Worm (Caenorhabditis elegans): ENCODE data around the gene crm-1.

Gene crm-1

DNA sequence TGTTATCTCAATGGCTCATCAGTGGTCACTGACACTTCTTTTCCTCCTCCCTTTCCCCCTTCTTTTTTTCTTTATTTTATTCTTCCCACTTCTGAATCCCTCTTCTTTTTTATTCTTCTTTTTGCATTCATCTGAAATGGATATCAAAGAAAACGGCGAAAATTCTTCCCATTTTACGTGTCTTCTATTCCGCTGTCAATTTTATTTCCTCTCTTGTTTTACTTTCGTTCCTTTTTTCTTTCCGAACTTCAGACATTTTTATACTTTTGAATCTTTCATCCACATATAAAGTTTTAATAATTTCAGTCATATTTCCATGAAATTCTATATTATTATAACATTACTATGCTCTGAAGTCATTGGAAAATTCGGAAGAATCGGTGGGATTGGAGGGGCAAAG is 44.7 kb downstream of the crm-1 start, which contains the start of gene B0024.3:
TSS of gene B0024.3 (plus strand) at position 301 of the 400 bp plus-strand sequence.
- no peak for TF ChIP-seq unc-62 (GFP tag; optimal IDR thresholded peaks at IDR 0.05)

ce11 chrV:10285853-10286252 is 46.1 kb downstream of the crm-1 start:
- no peak for TF ChIP-seq unc-62 (GFP tag; optimal IDR thresholded peaks at IDR 0.05)

DNA sequence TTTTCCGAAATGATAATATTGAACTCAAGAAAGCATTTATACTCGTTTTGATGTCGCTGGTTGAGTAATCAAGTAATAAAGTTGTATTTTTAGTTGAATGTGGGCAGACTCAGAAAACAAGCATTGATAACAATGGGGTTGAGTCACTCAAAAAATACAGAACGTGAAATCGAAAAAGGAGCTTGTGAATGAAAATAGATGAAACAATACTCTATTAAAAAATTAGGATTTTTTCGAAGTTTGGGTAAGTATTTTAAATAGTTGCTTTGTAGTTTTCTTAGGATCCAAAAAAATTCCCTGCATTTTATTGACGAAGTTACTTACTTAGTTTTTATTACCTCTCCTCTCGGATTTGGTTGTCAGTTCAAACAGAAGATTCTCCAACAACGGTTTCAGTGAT is 48.5 kb downstream of the crm-1 start, which contains the start of gene lys-3:
TSS of gene lys-3 (minus strand) at position 101 of the 400 bp plus-strand sequence.
- TF ChIP-seq unc-62 (GFP tag; optimal IDR thresholded peaks at IDR 0.05), result no peak

- TF ChIP-seq unc-62 (GFP tag; optimal IDR thresholded peaks at IDR 0.05), result no peak
Measured at ce11 chrV:10281374-10281773, 50.5 kb downstream of the crm-1 start, which contains the start of gene lys-2. Gene lys-2 (minus strand): TSS chrV:10281474.

- TF ChIP-seq unc-62 (GFP tag; optimal IDR thresholded peaks at IDR 0.05), result no peak
Measured at ce11 chrV:10280112-10280511, 51.8 kb downstream of the crm-1 start.

DNA sequence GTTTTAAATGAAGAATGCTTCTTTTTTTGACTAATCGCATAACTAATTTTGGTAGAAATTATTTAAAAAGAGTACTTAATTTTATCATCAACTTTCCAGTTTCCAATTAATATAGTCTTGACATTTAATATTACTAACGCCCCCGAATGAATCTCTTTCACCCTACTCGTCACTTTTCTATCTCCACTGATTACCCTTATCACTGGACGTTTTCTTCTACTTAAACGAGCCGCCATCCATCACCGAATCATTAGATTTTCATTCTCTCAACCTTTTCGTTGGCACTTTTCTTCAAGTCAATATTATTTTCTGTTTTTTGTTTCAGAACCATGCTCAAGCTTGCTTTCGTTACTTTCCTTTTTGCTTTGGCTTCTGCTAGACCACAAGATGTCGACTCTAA is 54.3 kb downstream of the crm-1 start, which contains the start of gene lys-1:
TSS of gene lys-1 (plus strand) at position 326 of the 400 bp plus-strand sequence.
- TF ChIP-seq unc-62 (GFP tag; optimal IDR thresholded peaks at IDR 0.05), result no peak

ce11 chrV:10276038-10276437 is 55.9 kb downstream of the crm-1 start:
- no peak for TF ChIP-seq unc-62 (GFP tag; optimal IDR thresholded peaks at IDR 0.05)

ce11 chrV:10275619-10276018 is 56.3 kb downstream of the crm-1 start, which contains the start of gene Y22F5A.11:
Gene Y22F5A.11 (minus strand): TSS chrV:10275646.
- no peak for TF ChIP-seq unc-62 (GFP tag; optimal IDR thresholded peaks at IDR 0.05)

DNA sequence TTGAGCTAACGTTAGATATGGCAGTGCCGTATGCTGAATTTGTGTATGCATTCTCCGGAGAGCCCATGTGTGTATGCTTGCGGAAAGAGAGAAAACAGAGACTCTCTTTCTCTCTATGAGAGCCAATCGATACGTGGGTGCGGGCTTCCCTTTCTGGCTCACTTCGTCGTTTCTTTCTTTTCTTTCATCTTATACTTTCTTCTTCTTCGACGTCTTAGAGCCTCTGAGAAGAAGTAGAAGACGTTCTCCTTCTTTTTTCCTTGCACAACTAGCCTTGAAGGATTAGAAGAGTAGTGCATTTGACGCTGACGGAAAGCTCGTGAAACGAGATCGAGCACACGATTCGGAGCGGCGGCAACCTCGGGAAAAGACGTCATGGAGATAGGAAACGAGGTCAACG is 58.1 kb downstream of the crm-1 start:
- no peak for TF ChIP-seq unc-62 (GFP tag; optimal IDR thresholded peaks at IDR 0.05)

Measured in whole organism, dauer.